Fruit fly (Drosophila melanogaster) whole organism, embryonic: ENCODE measurements around the gene CG15818.
A peak's percentile ranks its signal among the peaks of the same experiment; 100 is the strongest.

Experiments
- ATbp ChIP-seq: fragments of 200-800 bp; sonication (Bioruptor generic); optimal IDR thresholded peaks from 2 replicates; lab custom pipeline; 2017; ENCODE audit warnings: missing biosample characterization, mild to moderate bottlenecking, missing genetic modification characterization, missing genetic modification reagents
- CG10267 ChIP-seq: fragments of 200-800 bp; sonication (Bioruptor generic); optimal IDR thresholded peaks from 2 replicates; lab custom pipeline; 2018; ENCODE audit warnings: missing biosample characterization, mild to moderate bottlenecking, missing genetic modification characterization, moderate library complexity
- CG12299 ChIP-seq: fragments of 200-800 bp; sonication (Bioruptor generic); optimal IDR thresholded peaks from 2 replicates; lab custom pipeline; 2018; ENCODE audit warnings: missing biosample characterization, mild to moderate bottlenecking, missing genetic modification characterization
- CG12769 ChIP-seq: fragments of 200-800 bp; sonication (Bioruptor generic); optimal IDR thresholded peaks from 2 replicates; lab custom pipeline; 2019; ENCODE audit warnings: missing biosample characterization, mild to moderate bottlenecking, missing genetic modification characterization, moderate library complexity
- CG13894 ChIP-seq: fragments of 200-800 bp; sonication (Bioruptor generic); optimal IDR thresholded peaks from 3 replicates; lab custom pipeline; 2018; ENCODE audit warnings: missing biosample characterization, mild to moderate bottlenecking, missing genetic modification characterization, moderate library complexity
- CG14014 ChIP-seq: fragments of 200-800 bp; sonication (Bioruptor generic); IDR thresholded peaks from 2 replicates; pipeline ENCODE4 v1.3.6; 2022; ENCODE audit warnings: missing biosample characterization, missing genetic modification characterization
- CG18619 ChIP-seq: fragments of 200-800 bp; sonication (Bioruptor generic); optimal IDR thresholded peaks from 3 replicates; lab custom pipeline; 2017; ENCODE audit warnings: missing biosample characterization, mild to moderate bottlenecking, missing genetic modification characterization
- CG3407 ChIP-seq: fragments of 200-800 bp; sonication (Bioruptor generic); optimal IDR thresholded peaks from 2 replicates; lab custom pipeline; 2018; ENCODE audit warnings: missing biosample characterization, mild to moderate bottlenecking, missing genetic modification characterization
- CG3847 ChIP-seq: fragments of 200-800 bp; sonication (Bioruptor generic); IDR thresholded peaks from 2 replicates; pipeline ENCODE4 v1.3.6; 2022; ENCODE audit warnings: missing biosample characterization, missing genetic modification characterization
- CG4360 ChIP-seq: fragments of 200-800 bp; sonication (Bioruptor generic); IDR thresholded peaks from 2 replicates; pipeline ENCODE4 v1.3.6; 2022; ENCODE audit warnings: missing biosample characterization, missing genetic modification characterization
- CG4820 ChIP-seq: fragments of 200-800 bp; sonication (Bioruptor generic); optimal IDR thresholded peaks from 3 replicates; lab custom pipeline; 2016; ENCODE audit warnings: missing biosample characterization, missing genetic modification characterization
- CG8290 ChIP-seq, 3 experiments: fragments of 200-800 bp; sonication (Bioruptor generic); optimal IDR thresholded peaks; 2 replicates each; lab custom pipeline; 2016 to 2019; ENCODE audit warnings: missing biosample characterization in 3 of 3, missing genetic modification characterization in 3 of 3, mild to moderate bottlenecking in 2 of 3, moderate library complexity in 1 of 3
- CG9609 ChIP-seq: fragments of 200-800 bp; sonication (Bioruptor generic); optimal IDR thresholded peaks from 3 replicates; lab custom pipeline; 2016; ENCODE audit warnings: missing biosample characterization, missing genetic modification characterization
- Dek ChIP-seq: fragments of 200-800 bp; sonication (Bioruptor generic); optimal IDR thresholded peaks from 3 replicates; lab custom pipeline; 2019; ENCODE audit warnings: missing biosample characterization, mild to moderate bottlenecking, missing genetic modification characterization, moderate library complexity
- Fer2 ChIP-seq: fragments of 200-800 bp; sonication (Bioruptor generic); optimal IDR thresholded peaks from 2 replicates; lab custom pipeline; 2018; ENCODE audit warnings: missing biosample characterization, mild to moderate bottlenecking, missing genetic modification characterization, moderate library complexity
- Lhr ChIP-seq: fragments of 200-800 bp; sonication (Bioruptor generic); optimal IDR thresholded peaks from 3 replicates; lab custom pipeline; 2017; ENCODE audit warnings: mild to moderate bottlenecking, missing biosample characterization, missing genetic modification reagents, missing genetic modification characterization
- Med ChIP-seq: fragments of 200-800 bp; sonication (Bioruptor generic); peaks from one replicate; lab custom pipeline; 2016; ENCODE audit warnings: missing biosample characterization, missing genetic modification characterization, mild to moderate bottlenecking, inconsistent platforms, moderate library complexity
- NC2β ChIP-seq: fragments of 200-800 bp; sonication (Bioruptor generic); optimal IDR thresholded peaks from 2 replicates; lab custom pipeline; 2016; ENCODE audit warnings: missing biosample characterization, missing genetic modification characterization
- Scr ChIP-seq: fragments of 200-800 bp; sonication (Bioruptor generic); IDR thresholded peaks from 2 replicates; pipeline ENCODE4 v1.3.6; 2022; ENCODE audit warnings: missing biosample characterization, missing genetic modification characterization; ENCODE audit not compliant: partially characterized antibody
- Taf1 ChIP-seq: fragments of 200-800 bp; sonication (Bioruptor generic); IDR thresholded peaks from 2 replicates; pipeline ENCODE4 v1.3.6; 2022; ENCODE audit warnings: missing biosample characterization, missing genetic modification characterization
- abd-A ChIP-seq: fragments of 200-800 bp; sonication (Bioruptor generic); optimal IDR thresholded peaks from 3 replicates; lab custom pipeline; 2019; ENCODE audit warnings: missing biosample characterization, mild to moderate bottlenecking, missing genetic modification characterization, moderate library complexity
- btn ChIP-seq: fragments of 200-800 bp; sonication (Bioruptor generic); optimal IDR thresholded peaks from 2 replicates; lab custom pipeline; 2016; ENCODE audit warnings: missing biosample characterization, missing genetic modification characterization
- chinmo ChIP-seq: fragments of 200-800 bp; sonication (Bioruptor generic); IDR thresholded peaks from 4 replicates; pipeline ENCODE4 v1.3.6; 2022; ENCODE audit warnings: missing biosample characterization, missing genetic modification characterization; ENCODE audit not compliant: partially characterized antibody
- dmrt11E ChIP-seq: fragments of 200-800 bp; sonication (Bioruptor generic); optimal IDR thresholded peaks from 3 replicates; lab custom pipeline; 2018; ENCODE audit warnings: missing biosample characterization, mild to moderate bottlenecking, missing genetic modification characterization, moderate library complexity
- eve ChIP-seq, 2 experiments: fragments of >200 bp; optimal IDR thresholded peaks; 2 replicates each; lab custom pipeline; 2017; ENCODE audit warnings: missing biosample characterization in 2 of 2, missing genetic modification characterization in 2 of 2
- fd102C ChIP-seq: fragments of 200-800 bp; sonication (Bioruptor generic); optimal IDR thresholded peaks from 2 replicates; lab custom pipeline; 2018; ENCODE audit warnings: missing biosample characterization, mild to moderate bottlenecking, missing genetic modification characterization, moderate library complexity
- gem ChIP-seq: fragments of 200-800 bp; sonication (Bioruptor generic); optimal IDR thresholded peaks from 2 replicates; lab custom pipeline; 2019; ENCODE audit warnings: missing biosample characterization, mild to moderate bottlenecking, missing genetic modification characterization, moderate library complexity
- grau ChIP-seq: fragments of 200-800 bp; optimal IDR thresholded peaks from 3 replicates; lab custom pipeline; 2019; ENCODE audit warnings: missing biosample characterization, mild to moderate bottlenecking, missing genetic modification characterization, moderate library complexity
- h ChIP-seq: fragments of >200 bp; optimal IDR thresholded peaks from 2 replicates; lab custom pipeline; 2017
- lmd ChIP-seq: fragments of 200-800 bp; sonication (Bioruptor generic); IDR thresholded peaks from 2 replicates; pipeline ENCODE4 v1.3.6; 2022; ENCODE audit warnings: missing biosample characterization, missing genetic modification characterization
- oc ChIP-seq: fragments of 200-800 bp; sonication (Bioruptor generic); optimal IDR thresholded peaks from 2 replicates; lab custom pipeline; 2018; ENCODE audit warnings: missing biosample characterization, mild to moderate bottlenecking, missing genetic modification characterization, moderate library complexity
- sd ChIP-seq: fragments of 200-800 bp; sonication (Bioruptor generic); optimal IDR thresholded peaks from 3 replicates; lab custom pipeline; 2018; ENCODE audit warnings: missing biosample characterization, mild to moderate bottlenecking, missing genetic modification characterization, moderate library complexity
- sens ChIP-seq: fragments of 200-800 bp; sonication (Bioruptor generic); peaks from one replicate; lab custom pipeline; 2016; ENCODE audit warnings: missing biosample characterization, missing genetic modification characterization
- seq ChIP-seq: fragments of 200-800 bp; sonication (Bioruptor generic); IDR thresholded peaks from 2 replicates; pipeline ENCODE4 v1.3.6; 2022; ENCODE audit warnings: missing biosample characterization, missing genetic modification characterization
- tio ChIP-seq: fragments of 200-800 bp; sonication (Bioruptor generic); optimal IDR thresholded peaks from 2 replicates; lab custom pipeline; 2017; ENCODE audit warnings: missing biosample characterization, missing genetic modification characterization, inconsistent platforms
- unpg ChIP-seq: fragments of 200-800 bp; sonication (Bioruptor generic); optimal IDR thresholded peaks from 3 replicates; lab custom pipeline; 2018; ENCODE audit warnings: missing biosample characterization, mild to moderate bottlenecking, missing genetic modification characterization, moderate library complexity
- vvl ChIP-seq: fragments of 200-800 bp; sonication (Bioruptor generic); IDR thresholded peaks from 2 replicates; pipeline ENCODE4 v1.3.6; 2022; ENCODE audit warnings: missing biosample characterization, missing genetic modification characterization

CG15818 gene

DNA sequence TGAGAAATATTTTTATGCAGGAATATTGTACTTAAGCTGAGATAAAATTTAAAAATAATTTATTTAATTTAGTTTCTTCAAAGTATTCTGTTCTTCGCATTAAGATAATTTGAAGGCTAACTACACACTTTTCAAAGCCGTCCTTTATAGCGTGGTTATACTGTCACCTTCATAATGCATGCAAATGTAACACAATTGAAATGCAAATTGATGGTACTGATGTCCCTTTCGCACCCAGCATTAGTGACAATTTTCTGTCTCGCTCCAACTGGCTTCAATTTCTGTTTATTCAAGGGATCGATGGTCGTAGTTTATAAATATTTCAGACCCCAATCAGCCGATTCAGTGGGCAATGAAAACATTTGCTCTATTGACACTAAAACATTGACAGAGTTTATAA is 27.8 kb downstream of the CG15818 start (continued):
- TF ChIP-seq grau (peak; percentile 50), gem (peak; percentile 19), sens (GFP tag; lab: Kevin White, UChicago) (peak; percentile 60), Fer2 (tag; lab: Kevin White, UChicago) (no peak), ATbp (GFP tag; lab: Kevin White, UChicago) (peak; percentile 14)

DNA sequence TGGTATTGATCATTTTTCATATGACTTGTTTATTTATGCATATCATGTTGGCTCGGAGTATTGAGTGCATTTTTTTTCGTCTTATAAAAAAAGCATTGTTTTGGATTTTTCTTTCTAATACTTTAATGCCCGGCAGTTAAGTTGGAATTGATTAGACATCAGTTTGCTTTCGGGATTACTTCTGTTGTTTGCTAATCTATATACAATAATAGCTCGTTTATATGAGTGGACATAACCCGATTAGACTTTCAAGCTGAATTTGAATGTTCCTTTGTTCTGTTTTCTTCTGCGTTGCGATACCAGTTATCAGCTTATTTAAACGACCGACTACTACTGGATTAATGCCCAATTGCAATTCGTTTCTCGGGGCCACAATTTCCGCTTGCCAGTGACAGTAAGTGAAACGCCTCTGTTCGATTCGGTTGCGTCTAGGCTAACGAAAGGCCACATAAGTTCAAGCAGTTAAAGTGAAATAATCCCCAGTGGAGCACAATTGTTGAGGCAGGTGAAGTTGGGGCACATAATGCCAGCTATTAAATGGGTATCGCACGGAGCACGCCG is 29.8 kb downstream of the CG15818 start:
- TF ChIP-seq Med (GFP tag; lab: Kevin White, UChicago) (peak; percentile 37), sens (GFP tag; lab: Kevin White, UChicago) (peak; percentile 59), CG8290 (GFP tag; optimal IDR thresholded peaks at IDR 0.05; lab: Kevin White, UChicago) (no peak), CG8290 (tag; optimal IDR thresholded peaks at IDR 0.05; lab: Kevin White, UChicago) (no peak), eve (GFP tag; optimal IDR thresholded peaks at IDR 0.05; lab: Kevin White, UChicago) (no peak), oc (tag; lab: Kevin White, UChicago) (peak; percentile 24), CG3407 (GFP tag; lab: Kevin White, UChicago) (peak; percentile 5), Scr (no peak), CG10267 (no peak), unpg (no peak), ATbp (GFP tag; lab: Kevin White, UChicago) (peak; percentile 9)

DNA sequence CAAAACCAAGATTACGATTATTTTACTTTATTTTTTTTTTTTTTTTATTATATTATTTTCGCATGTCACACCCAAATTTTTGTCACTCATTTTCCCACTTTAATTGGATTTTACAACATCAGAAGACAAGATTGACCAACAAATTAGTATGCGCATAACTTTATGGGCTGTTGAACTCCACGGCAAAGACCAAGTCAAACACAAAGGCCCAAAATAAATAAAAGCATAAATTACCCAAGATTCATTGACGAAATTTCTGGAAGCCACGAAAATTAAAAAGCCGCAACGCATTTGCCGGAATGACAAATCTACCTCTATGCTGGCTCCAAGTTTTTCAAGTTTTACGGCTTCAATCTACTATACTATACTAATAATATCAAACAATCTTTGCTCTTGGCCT is 31.4 kb downstream of the CG15818 start:
- TF ChIP-seq btn (GFP tag; lab: Kevin White, UChicago) (no peak), CG3847 (GFP tag; lab: Robert Waterston, UW) (no peak), Taf1 (GFP tag; lab: Robert Waterston, UW) (no peak), CG4820 (GFP tag; lab: Kevin White, UChicago) (no peak), fd102C (GFP tag; lab: Kevin White, UChicago) (no peak), CG12769 (tag; lab: Kevin White, UChicago) (no peak), NC2β (GFP tag; lab: Kevin White, UChicago) (no peak), Lhr (GFP tag; lab: Kevin White, UChicago) (no peak), tio (GFP tag; lab: Kevin White, UChicago) (no peak), oc (tag; lab: Kevin White, UChicago) (peak; percentile 5), CG13894 (tag; lab: Kevin White, UChicago) (peak; percentile 43), dmrt11E (tag; lab: Kevin White, UChicago) (no peak), CG12299 (no peak), h (no peak), vvl (GFP tag; lab: Robert Waterston, UW) (peak; percentile 85), abd-A (tag; lab: Kevin White, UChicago) (peak; percentile 77), lmd (no peak), sd (tag; lab: Kevin White, UChicago) (peak; percentile 70), CG18619 (GFP tag; lab: Kevin White, UChicago) (no peak), CG4360 (no peak), CG14014 (GFP tag; lab: Robert Waterston, UW) (no peak), seq (GFP tag; lab: Robert Waterston, UW) (no peak), chinmo (peak; percentile 74; the same call in 1 of the 4 replicates), CG9609 (GFP tag; lab: Kevin White, UChicago) (no peak), Dek (tag; lab: Kevin White, UChicago) (no peak)
